Fruit fly (Drosophila melanogaster): ENCODE results near the gene tsh.

DNA sequence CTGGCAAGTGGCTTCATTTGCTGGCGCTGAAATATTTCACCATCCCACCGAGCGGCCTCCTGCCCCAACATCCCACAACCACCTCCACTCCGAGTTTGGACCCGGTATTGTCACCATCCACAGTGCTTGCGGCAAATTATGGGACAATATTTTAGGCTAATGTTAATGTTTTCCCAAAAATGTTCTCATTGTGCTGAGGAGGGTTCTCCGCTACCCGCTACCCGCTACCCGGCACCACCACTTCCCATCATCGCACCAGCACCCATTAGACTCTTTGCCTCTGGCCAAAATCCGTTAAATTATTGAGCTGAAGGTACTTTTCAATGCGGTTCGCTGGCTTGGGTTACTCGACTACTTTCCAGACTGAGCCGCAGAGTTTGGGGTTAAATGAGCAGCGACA lies 45.3 kb downstream of the tsh start:
- TF ChIP-seq sv (GFP tag; optimal IDR thresholded peaks at IDR 0.05) (no peak), h (GFP tag; optimal IDR thresholded peaks at IDR 0.05) (no peak), fru (GFP tag; optimal IDR thresholded peaks at IDR 0.05) (no peak), Dfd (GFP tag; optimal IDR thresholded peaks at IDR 0.05) (no peak), OdsH (GFP tag; optimal IDR thresholded peaks at IDR 0.05) (no peak), GATAd (GFP tag; optimal IDR thresholded peaks at IDR 0.05) (no peak)

Measured in whole organism, wandering third instar larva.